Worm (Caenorhabditis elegans) whole organism, L1 larva: ENCODE results near the gene ins-15.

Experiments
- ama-1 ChIP-seq: fragments of 150-350 bp; optimal IDR thresholded peaks from 2 replicates; lab custom pipeline; 2014
- blmp-1 ChIP-seq: fragments of 150-350 bp; optimal IDR thresholded peaks from 2 replicates; lab custom pipeline; 2014; ENCODE audit warnings: missing biosample characterization, missing genetic modification characterization
- ceh-88 ChIP-seq: fragments of 200-800 bp; sonication (Bioruptor generic); IDR thresholded peaks from 2 replicates; pipeline ENCODE4 v1.3.6; 2022; ENCODE audit warnings: missing genetic modification characterization, missing compliant biosample characterization
- efl-1 ChIP-seq, 4 experiments: fragments of 150-350 bp; optimal IDR thresholded peaks in 3 of 4; peaks in 1 of 4; 1 replicate in 1 of 4; 2 replicates in 3 of 4; lab custom pipeline; 2014; ENCODE audit warnings: missing biosample characterization in 2 of 4, missing genetic modification characterization in 2 of 4, missing genetic modification reagents in 2 of 4
- egl-27 ChIP-seq, 2 experiments: fragments of 150-350 bp in 1 of 2; sonication (generic microtip); optimal IDR thresholded peaks; 3 replicates each; lab custom pipeline; 2017 to 2018; ENCODE audit warnings: missing biosample characterization in 2 of 2, missing genetic modification characterization in 2 of 2, missing genetic modification reagents in 2 of 2
- fos-1 ChIP-seq: fragments of 150-350 bp; optimal IDR thresholded peaks from 2 replicates; lab custom pipeline; 2014; ENCODE audit warnings: missing biosample characterization, missing genetic modification characterization
- sptf-1 ChIP-seq: fragments of 150-350 bp; optimal IDR thresholded peaks from 2 replicates; lab custom pipeline; 2014; ENCODE audit warnings: missing biosample characterization, missing genetic modification characterization

DNA sequence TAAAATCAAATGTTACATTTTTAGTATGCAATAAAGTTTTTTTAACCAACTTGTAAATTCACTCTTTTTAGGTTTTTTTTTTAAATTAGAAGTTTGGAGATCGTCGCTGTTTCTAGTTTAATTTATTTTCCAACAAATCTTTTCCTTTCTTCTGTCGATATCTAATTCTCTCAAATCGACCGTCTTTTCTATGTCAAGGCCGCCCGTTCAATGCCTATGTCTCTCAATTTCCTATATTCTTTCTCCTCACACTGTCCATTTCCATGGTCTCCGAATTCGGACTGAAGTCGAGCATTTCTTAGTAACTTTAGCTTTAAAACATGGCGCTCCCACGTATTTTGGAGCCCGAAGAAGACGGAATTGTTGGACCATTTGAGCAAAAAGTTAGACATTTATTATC is 27.9 kb downstream of the ins-15 start, which contains the start of the genes T14B4.5 and T14B4.20:
- TF ChIP-seq fos-1 (tag; lab: Kevin White, UChicago) (no peak), egl-27 (tag; optimal IDR thresholded peaks at IDR 0.05; lab: Kevin White, UChicago) (no peak), ama-1 (lab: Kevin White, UChicago) (no peak), efl-1 (optimal IDR thresholded peaks at IDR 0.05; lab: Kevin White, UChicago) (no peak), efl-1 (GFP tag; optimal IDR thresholded peaks at IDR 0.05 in 1 of 2; lab: Kevin White, UChicago) (no peak), blmp-1 (peak; percentile 80), ceh-88 (no peak), sptf-1 (tag; lab: Kevin White, UChicago) (no peak)
